Worm (Caenorhabditis elegans) whole organism, L1 larva: ENCODE results near the gene Y40C5A.4.

Experiments used
- C04F5.9 ChIP-seq: sonication (generic microtip); optimal IDR thresholded peaks from 2 replicates; lab custom pipeline; 2016; ENCODE audit warnings: missing genetic modification characterization, missing compliant biosample characterization
- C34B4.2 ChIP-seq: sonication (generic microtip); optimal IDR thresholded peaks from 2 replicates; lab custom pipeline; 2017; ENCODE audit warnings: mild to moderate bottlenecking, missing genetic modification characterization, missing compliant biosample characterization
- F16B12.6 ChIP-seq: fragments of 150-350 bp; optimal IDR thresholded peaks from 2 replicates; lab custom pipeline; 2014; ENCODE audit warnings: missing biosample characterization, missing genetic modification characterization
- aha-1 ChIP-seq: fragments of 150-350 bp; optimal IDR thresholded peaks from 2 replicates; lab custom pipeline; 2014; ENCODE audit warnings: missing biosample characterization, missing genetic modification characterization
- alr-1 ChIP-seq: fragments of 200-800 bp; sonication (Bioruptor generic); optimal IDR thresholded peaks from 2 replicates; lab custom pipeline; 2018; ENCODE audit warnings: borderline replicate concordance, mild to moderate bottlenecking, missing genetic modification characterization, missing compliant biosample characterization
- ceh-8 ChIP-seq: fragments of 200-800 bp; sonication (Bioruptor generic); optimal IDR thresholded peaks from 2 replicates; lab custom pipeline; 2018; ENCODE audit warnings: mild to moderate bottlenecking, missing genetic modification characterization, moderate library complexity, missing compliant biosample characterization
- ceh-82 ChIP-seq, 3 experiments: fragments of 150-350 bp in 1 of 3; sonication (generic microtip) in 2 of 3; optimal IDR thresholded peaks; 2 replicates each; lab custom pipeline; 2014 to 2017; ENCODE audit warnings: missing biosample characterization in 3 of 3, missing genetic modification characterization in 3 of 3
- ceh-88 ChIP-seq: fragments of 200-800 bp; sonication (Bioruptor generic); IDR thresholded peaks from 2 replicates; pipeline ENCODE4 v1.3.6; 2022; ENCODE audit warnings: missing genetic modification characterization, missing compliant biosample characterization
- ceh-90 ChIP-seq: sonication (generic microtip); optimal IDR thresholded peaks from 2 replicates; lab custom pipeline; 2016; ENCODE audit warnings: missing genetic modification characterization, missing compliant biosample characterization
- dpl-1 ChIP-seq, 3 experiments: fragments of 150-350 bp in 2 of 3; sonication (generic microtip) in 1 of 3; optimal IDR thresholded peaks; 2 replicates each; lab custom pipeline; 2014 to 2017; ENCODE audit warnings: missing biosample characterization in 3 of 3, missing genetic modification characterization in 3 of 3, missing genetic modification reagents in 3 of 3
- dsc-1 ChIP-seq: sonication (generic microtip); optimal IDR thresholded peaks from 2 replicates; lab custom pipeline; 2016; ENCODE audit warnings: mild to moderate bottlenecking, missing genetic modification characterization, missing compliant biosample characterization
- efl-1 ChIP-seq, 4 experiments: fragments of 150-350 bp; optimal IDR thresholded peaks in 3 of 4; peaks in 1 of 4; 1 replicate in 1 of 4; 2 replicates in 3 of 4; lab custom pipeline; 2014; ENCODE audit warnings: missing biosample characterization in 2 of 4, missing genetic modification characterization in 2 of 4, missing genetic modification reagents in 2 of 4
- elt-2 ChIP-seq: sonication (generic microtip); optimal IDR thresholded peaks from 2 replicates; lab custom pipeline; 2016; ENCODE audit warnings: missing genetic modification characterization, mild to moderate bottlenecking, inconsistent platforms, missing compliant biosample characterization, missing genetic modification reagents
- elt-3 ChIP-seq, 6 experiments: fragments of 150-350 bp in 1 of 6; sonication (generic microtip); optimal IDR thresholded peaks; 2 replicates each; lab custom pipeline; 2017 to 2018; ENCODE audit warnings: missing biosample characterization in 6 of 6, missing genetic modification characterization in 6 of 6, inconsistent platforms in 1 of 6
- ets-5 ChIP-seq: fragments of 200-800 bp; sonication (Bioruptor generic); IDR thresholded peaks from 2 replicates; pipeline ENCODE4 v1.3.6; 2022; ENCODE audit warnings: missing genetic modification characterization, missing compliant biosample characterization
- fkh-10 ChIP-seq: sonication (generic microtip); optimal IDR thresholded peaks from 2 replicates; lab custom pipeline; 2017; ENCODE audit warnings: missing biosample characterization, missing genetic modification reagents, missing genetic modification characterization
- fkh-4 ChIP-seq: sonication (generic microtip); optimal IDR thresholded peaks from 2 replicates; lab custom pipeline; 2016; ENCODE audit warnings: missing compliant biosample characterization, missing genetic modification characterization, borderline replicate concordance
- grh-1 ChIP-seq: fragments of 200-800 bp; sonication (Bioruptor generic); IDR thresholded peaks from 2 replicates; pipeline ENCODE4 v1.3.6; 2022; ENCODE audit warnings: missing genetic modification reagents, missing genetic modification characterization, missing compliant biosample characterization
- hlh-17 ChIP-seq: fragments of 200-800 bp; sonication (Bioruptor generic); optimal IDR thresholded peaks from 2 replicates; lab custom pipeline; 2018; ENCODE audit warnings: missing genetic modification characterization, mild to moderate bottlenecking, missing compliant biosample characterization, moderate library complexity, borderline replicate concordance
- hpl-2 ChIP-seq: fragments of 150-350 bp; optimal IDR thresholded peaks from 2 replicates; lab custom pipeline; 2014; ENCODE audit warnings: missing biosample characterization, missing genetic modification reagents, missing genetic modification characterization
- lin-14 ChIP-seq: fragments of 200-800 bp; sonication (Bioruptor generic); optimal IDR thresholded peaks from 2 replicates; lab custom pipeline; 2018; ENCODE audit warnings: mild to moderate bottlenecking, missing genetic modification characterization, moderate library complexity, missing compliant biosample characterization
- lin-35 ChIP-seq, 2 experiments: fragments of 150-350 bp; optimal IDR thresholded peaks; 2 replicates each; lab custom pipeline; 2014; ENCODE audit warnings: missing biosample characterization in 2 of 2, missing genetic modification characterization in 2 of 2, missing genetic modification reagents in 2 of 2
- lin-39 ChIP-seq: fragments of 150-350 bp; optimal IDR thresholded peaks from 2 replicates; lab custom pipeline; 2014; ENCODE audit warnings: missing biosample characterization, missing genetic modification reagents, missing genetic modification characterization
- mab-9 ChIP-seq: fragments of 200-800 bp; sonication (Bioruptor generic); IDR thresholded peaks from 2 replicates; pipeline ENCODE4 v1.3.6; 2022; ENCODE audit warnings: missing genetic modification reagents, missing genetic modification characterization, missing compliant biosample characterization
- mef-2 ChIP-seq: fragments of 150-350 bp; optimal IDR thresholded peaks from 2 replicates; lab custom pipeline; 2014; ENCODE audit warnings: missing biosample characterization, missing genetic modification characterization
- nhr-11 ChIP-seq: fragments of 150-350 bp; optimal IDR thresholded peaks from 2 replicates; lab custom pipeline; 2014; ENCODE audit warnings: missing biosample characterization, missing genetic modification characterization
- nhr-12 ChIP-seq: sonication (generic microtip); optimal IDR thresholded peaks from 2 replicates; lab custom pipeline; 2017; ENCODE audit warnings: missing biosample characterization, missing genetic modification characterization
- nhr-237 ChIP-seq: fragments of 150-350 bp; optimal IDR thresholded peaks from 2 replicates; lab custom pipeline; 2014; ENCODE audit warnings: missing biosample characterization, missing genetic modification characterization
- nhr-71 ChIP-seq: sonication (generic microtip); optimal IDR thresholded peaks from 2 replicates; lab custom pipeline; 2016; ENCODE audit warnings: mild to moderate bottlenecking, missing genetic modification characterization, moderate library complexity, missing compliant biosample characterization
- nhr-90 ChIP-seq: sonication (generic microtip); optimal IDR thresholded peaks from 2 replicates; lab custom pipeline; 2016; ENCODE audit warnings: mild to moderate bottlenecking, missing genetic modification characterization, missing compliant biosample characterization; ENCODE audit not compliant: poor library complexity
- pag-3 ChIP-seq: sonication (generic microtip); optimal IDR thresholded peaks from 2 replicates; lab custom pipeline; 2017; ENCODE audit warnings: missing genetic modification characterization, mild to moderate bottlenecking, missing compliant biosample characterization, antibody characterized with exemption, borderline replicate concordance; ENCODE audit not compliant: insufficient read depth
- pqm-1 ChIP-seq: sonication (generic microtip); optimal IDR thresholded peaks from 3 replicates; lab custom pipeline; 2017; ENCODE audit warnings: missing biosample characterization, missing genetic modification characterization
- rnt-1 ChIP-seq: sonication (generic microtip); optimal IDR thresholded peaks from 2 replicates; lab custom pipeline; 2016; ENCODE audit warnings: mild to moderate bottlenecking, missing genetic modification characterization, moderate library complexity, missing compliant biosample characterization
- skn-1 ChIP-seq: fragments of 150-350 bp; optimal IDR thresholded peaks from 2 replicates; lab custom pipeline; 2014; ENCODE audit warnings: missing biosample characterization, missing genetic modification characterization
- snpc-4 ChIP-seq: fragments of 150-350 bp; optimal IDR thresholded peaks from 2 replicates; lab custom pipeline; 2014; ENCODE audit warnings: missing biosample characterization, missing genetic modification characterization
- snu-23 ChIP-seq: sonication (generic microtip); optimal IDR thresholded peaks from 2 replicates; lab custom pipeline; 2016; ENCODE audit warnings: missing genetic modification characterization, missing compliant biosample characterization
- sox-4 ChIP-seq: sonication (generic microtip); optimal IDR thresholded peaks from 2 replicates; lab custom pipeline; 2016; ENCODE audit warnings: missing genetic modification characterization, missing compliant biosample characterization
- sup-37 ChIP-seq: fragments of 200-800 bp; sonication (Bioruptor generic); optimal IDR thresholded peaks from 2 replicates; lab custom pipeline; 2018; ENCODE audit warnings: mild to moderate bottlenecking, missing genetic modification characterization, missing compliant biosample characterization
- swsn-7 ChIP-seq: sonication (generic microtip); optimal IDR thresholded peaks from 2 replicates; lab custom pipeline; 2016; ENCODE audit warnings: missing genetic modification characterization, missing compliant biosample characterization
- tbx-2 ChIP-seq: sonication (generic microtip); optimal IDR thresholded peaks from 2 replicates; lab custom pipeline; 2016; ENCODE audit warnings: missing genetic modification characterization, missing compliant biosample characterization
- tlp-1 ChIP-seq: fragments of 150-350 bp; optimal IDR thresholded peaks from 2 replicates; lab custom pipeline; 2014; ENCODE audit warnings: missing biosample characterization, missing genetic modification characterization
- unc-130 ChIP-seq: fragments of 150-350 bp; optimal IDR thresholded peaks from 2 replicates; lab custom pipeline; 2017; ENCODE audit warnings: missing biosample characterization, missing genetic modification characterization, inconsistent platforms
- unc-30 ChIP-seq: sonication (generic microtip); optimal IDR thresholded peaks from 2 replicates; lab custom pipeline; 2017; ENCODE audit warnings: missing biosample characterization, missing genetic modification characterization
- unc-98 ChIP-seq: fragments of 200-800 bp; sonication (Bioruptor generic); IDR thresholded peaks from 2 replicates; pipeline ENCODE4 v1.3.6; 2022; ENCODE audit warnings: missing genetic modification characterization, missing compliant biosample characterization
- xbp-1 ChIP-seq: sonication (generic microtip); optimal IDR thresholded peaks from 2 replicates; lab custom pipeline; 2016; ENCODE audit warnings: missing genetic modification characterization, missing compliant biosample characterization

The Y40C5A.4 gene

ce11 chrIV:7400502-7401118 lies 35.7 kb upstream of the Y40C5A.4 start (continued):
- TF ChIP-seq skn-1 (tag; lab: Kevin White, UChicago) (peak; percentile 33), elt-3 (tag; optimal IDR thresholded peaks at IDR 0.05; lab: Kevin White, UChicago) (no peak), fkh-10 (peak; percentile 58), snu-23 (GFP tag; lab: Kevin White, UChicago) (peak; percentile 20), ceh-82 (tag; optimal IDR thresholded peaks at IDR 0.05; lab: Kevin White, UChicago) (peak in 1 of 3 experiments; percentile 39), nhr-71 (tag; lab: Kevin White, UChicago) (peak; percentile 45)

ce11 chrIV:7397507-7397906 lies 32.6 kb upstream of the Y40C5A.4 start:
- TF ChIP-seq efl-1 (optimal IDR thresholded peaks at IDR 0.05; lab: Kevin White, UChicago) = no peak
- TF ChIP-seq efl-1 (GFP tag; optimal IDR thresholded peaks at IDR 0.05 in 1 of 2; lab: Kevin White, UChicago) = peak in 1 of 2 experiments; percentile 77
- TF ChIP-seq lin-35 (GFP tag; optimal IDR thresholded peaks at IDR 0.05; lab: Kevin White, UChicago) = no peak
- peak; percentile 5 for TF ChIP-seq lin-14 (GFP tag; lab: Kevin White, UChicago)
- TF ChIP-seq ets-5 (GFP tag; lab: Robert Waterston, UW) = no peak
- TF ChIP-seq lin-39 (tag; lab: Kevin White, UChicago) = no peak
- no peak for TF ChIP-seq dpl-1 (GFP tag; optimal IDR thresholded peaks at IDR 0.05; lab: Kevin White, UChicago)
- TF ChIP-seq skn-1 (tag; lab: Kevin White, UChicago) = no peak
- TF ChIP-seq tbx-2 (tag; lab: Kevin White, UChicago) = peak; percentile 30
- TF ChIP-seq hpl-2 (GFP tag; lab: Kevin White, UChicago) = no peak

- TF ChIP-seq ceh-8 (GFP tag; lab: Kevin White, UChicago) (no peak), rnt-1 (tag; lab: Kevin White, UChicago) (peak; percentile 21), tlp-1 (tag; lab: Kevin White, UChicago) (no peak), C04F5.9 (no peak), ceh-88 (no peak), unc-30 (tag; lab: Kevin White, UChicago) (no peak), grh-1 (GFP tag; lab: Robert Waterston, UW) (no peak), lin-14 (GFP tag; lab: Kevin White, UChicago) (peak; percentile 9), nhr-12 (no peak), F16B12.6 (no peak), unc-98 (no peak), mab-9 (GFP tag; lab: Robert Waterston, UW) (no peak), swsn-7 (tag; lab: Kevin White, UChicago) (no peak), sup-37 (no peak), mef-2 (tag; lab: Kevin White, UChicago) (no peak), aha-1 (tag; lab: Kevin White, UChicago) (no peak), xbp-1 (tag; lab: Kevin White, UChicago) (no peak), nhr-90 (tag; lab: Kevin White, UChicago) (peak; percentile 6), unc-130 (tag; lab: Kevin White, UChicago) (no peak), elt-2 (tag; lab: Kevin White, UChicago) (peak; percentile 87), dpl-1 (GFP tag; optimal IDR thresholded peaks at IDR 0.05; lab: Kevin White, UChicago) (no peak), pag-3 (tag; lab: Kevin White, UChicago) (no peak), lin-35 (GFP tag; optimal IDR thresholded peaks at IDR 0.05; lab: Kevin White, UChicago) (peak in 1 of 2 experiments; percentile 33), hlh-17 (GFP tag; lab: Kevin White, UChicago) (no peak), snpc-4 (tag; lab: Kevin White, UChicago) (no peak), efl-1 (optimal IDR thresholded peaks at IDR 0.05; lab: Kevin White, UChicago) (no peak), efl-1 (GFP tag; optimal IDR thresholded peaks at IDR 0.05 in 1 of 2; lab: Kevin White, UChicago) (peak in 1 of 2 experiments; percentile 44), alr-1 (no peak), nhr-11 (tag; lab: Kevin White, UChicago) (no peak), elt-3 (tag; optimal IDR thresholded peaks at IDR 0.05; lab: Kevin White, UChicago) (no peak), sox-4 (no peak), C34B4.2 (tag; lab: Kevin White, UChicago) (no peak), pqm-1 (tag; lab: Kevin White, UChicago) (peak; percentile 54), fkh-4 (tag; lab: Kevin White, UChicago) (no peak), ceh-90 (tag; lab: Kevin White, UChicago) (no peak), dsc-1 (tag; lab: Kevin White, UChicago) (no peak), lin-39 (tag; lab: Kevin White, UChicago) (no peak), nhr-237 (tag; lab: Kevin White, UChicago) (no peak), skn-1 (tag; lab: Kevin White, UChicago) (no peak), hpl-2 (GFP tag; lab: Kevin White, UChicago) (no peak)
These were observed 28.8 kb upstream of the Y40C5A.4 start, which contains the start of gene pitr-1 for ce11 chrIV:7393700-7394099. Gene pitr-1, plus strand, starts transcription at chrIV:7394085.
